Worm (Caenorhabditis elegans) whole organism, mixed stage, embryonic: Measurements from ENCODE around the gene Y39E4B.11.

Experiments
- elt-1 ChIP-seq: sonication (generic microtip); optimal IDR thresholded peaks from 2 replicates; lab custom pipeline; 2017; ENCODE audit warnings: missing genetic modification characterization, mild to moderate bottlenecking, missing compliant biosample characterization, antibody characterized with exemption, moderate library complexity, borderline replicate concordance; ENCODE audit not compliant: insufficient read depth
- ham-2 ChIP-seq: fragments of 200-800 bp; sonication (Bioruptor generic); optimal IDR thresholded peaks from 2 replicates; lab custom pipeline; 2018; ENCODE audit warnings: mild to moderate bottlenecking, missing genetic modification characterization, missing compliant biosample characterization
- hlh-1 ChIP-seq: fragments of 150-350 bp; optimal IDR thresholded peaks from 2 replicates; lab custom pipeline; 2014; ENCODE audit warnings: missing biosample characterization, missing genetic modification reagents, missing genetic modification characterization
- lin-13 ChIP-seq: fragments of 150-350 bp; optimal IDR thresholded peaks from 2 replicates; lab custom pipeline; 2014; ENCODE audit warnings: missing biosample characterization, missing genetic modification characterization
- lsy-2 ChIP-seq: fragments of 150-350 bp; optimal IDR thresholded peaks from 2 replicates; lab custom pipeline; 2014; ENCODE audit warnings: missing biosample characterization, missing genetic modification characterization
- nhr-237 ChIP-seq: fragments of 150-350 bp; optimal IDR thresholded peaks from 2 replicates; lab custom pipeline; 2014; ENCODE audit warnings: missing biosample characterization, missing genetic modification characterization
- nhr-28 ChIP-seq: fragments of 150-350 bp; optimal IDR thresholded peaks from 2 replicates; lab custom pipeline; 2014; ENCODE audit warnings: missing biosample characterization, missing genetic modification characterization
- snpc-4 ChIP-seq: fragments of 150-350 bp; optimal IDR thresholded peaks from 2 replicates; lab custom pipeline; 2014; ENCODE audit warnings: missing biosample characterization, missing genetic modification characterization
- tbx-8 ChIP-seq: fragments of 200-800 bp; sonication (Bioruptor generic); optimal IDR thresholded peaks from 2 replicates; lab custom pipeline; 2018; ENCODE audit warnings: mild to moderate bottlenecking, missing genetic modification characterization, moderate library complexity, missing compliant biosample characterization
- unc-39 ChIP-seq: fragments of 150-350 bp; optimal IDR thresholded peaks from 2 replicates; lab custom pipeline; 2014; ENCODE audit warnings: missing biosample characterization, missing genetic modification characterization
- unc-62 ChIP-seq: fragments of 150-350 bp; optimal IDR thresholded peaks from 2 replicates; lab custom pipeline; 2014; ENCODE audit warnings: missing biosample characterization, missing genetic modification reagents, missing genetic modification characterization
- zip-8 ChIP-seq: fragments of 150-350 bp; optimal IDR thresholded peaks from 2 replicates; lab custom pipeline; 2014; ENCODE audit warnings: missing biosample characterization, missing genetic modification characterization

DNA sequence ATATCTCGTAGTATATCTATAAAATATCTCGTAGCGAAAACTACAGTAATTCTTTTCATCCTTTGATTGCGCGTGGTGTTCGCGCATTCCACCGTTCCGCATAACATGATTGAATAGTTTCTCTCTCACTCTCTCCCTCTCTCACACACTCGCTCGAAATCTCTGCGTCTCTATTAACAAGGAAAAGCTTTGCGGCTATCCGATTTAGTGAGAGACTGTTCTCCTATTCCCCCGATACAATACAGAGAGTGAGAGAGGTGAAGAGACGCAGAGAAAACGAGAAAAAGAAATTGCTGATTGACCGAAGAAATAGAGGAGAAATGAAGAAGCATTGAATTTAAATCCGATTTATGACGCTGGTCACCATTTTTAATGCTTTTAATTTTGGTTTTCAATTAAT lies 22.8 kb upstream of the Y39E4B.11 start:
- TF ChIP-seq snpc-4 (tag; lab: Kevin White, UChicago) (no peak), lin-13 (tag; lab: Kevin White, UChicago) (peak; percentile 26), unc-62 (GFP tag; lab: Kevin White, UChicago) (peak; percentile 45), hlh-1 (tag; lab: Kevin White, UChicago) (no peak), lsy-2 (peak; percentile 69), elt-1 (tag; lab: Kevin White, UChicago) (no peak), tbx-8 (GFP tag; lab: Kevin White, UChicago) (no peak), nhr-28 (no peak), zip-8 (tag; lab: Kevin White, UChicago) (no peak), unc-39 (tag; lab: Kevin White, UChicago) (no peak), nhr-237 (tag; lab: Kevin White, UChicago) (peak; percentile 64), ham-2 (peak; percentile 99)
